Worm (Caenorhabditis elegans) whole organism, mixed stage, embryonic: ENCODE measurements around the gene R11H6.4.

Experiments used
- M03D4.4 ChIP-seq: sonication (generic microtip); optimal IDR thresholded peaks from 2 replicates; lab custom pipeline; 2017; ENCODE audit warnings: mild to moderate bottlenecking, missing genetic modification characterization, missing compliant biosample characterization
- blmp-1 ChIP-seq: fragments of 150-350 bp; optimal IDR thresholded peaks from 2 replicates; lab custom pipeline; 2014; ENCODE audit warnings: missing biosample characterization, missing genetic modification characterization
- ceh-39 ChIP-seq: fragments of 150-350 bp; optimal IDR thresholded peaks from 2 replicates; lab custom pipeline; 2014; ENCODE audit warnings: missing biosample characterization, missing genetic modification characterization
- ceh-43 ChIP-seq: fragments of 200-800 bp; sonication (Bioruptor generic); optimal IDR thresholded peaks from 2 replicates; lab custom pipeline; 2018; ENCODE audit warnings: mild to moderate bottlenecking, missing genetic modification characterization, moderate library complexity, missing compliant biosample characterization
- ceh-83 ChIP-seq: fragments of 200-800 bp; sonication (Bioruptor generic); optimal IDR thresholded peaks from 2 replicates; lab custom pipeline; 2018; ENCODE audit warnings: mild to moderate bottlenecking, missing genetic modification characterization, missing compliant biosample characterization
- ces-1 ChIP-seq: fragments of 150-350 bp; optimal IDR thresholded peaks from 2 replicates; lab custom pipeline; 2014; ENCODE audit warnings: missing biosample characterization, missing genetic modification reagents, missing genetic modification characterization
- cnd-1 ChIP-seq: fragments of 200-800 bp; sonication (Bioruptor generic); optimal IDR thresholded peaks from 2 replicates; lab custom pipeline; 2018; ENCODE audit warnings: mild to moderate bottlenecking, missing genetic modification characterization, missing compliant biosample characterization
- drap-1 ChIP-seq: fragments of 200-800 bp; sonication (Bioruptor generic); optimal IDR thresholded peaks from 3 replicates; lab custom pipeline; 2018; ENCODE audit warnings: mild to moderate bottlenecking, missing genetic modification characterization, missing compliant biosample characterization
- flh-1 ChIP-seq: fragments of 200-800 bp; sonication (Bioruptor generic); optimal IDR thresholded peaks from 2 replicates; lab custom pipeline; 2018; ENCODE audit warnings: mild to moderate bottlenecking, missing genetic modification characterization, moderate library complexity, missing compliant biosample characterization
- hlh-1 ChIP-seq: fragments of 150-350 bp; optimal IDR thresholded peaks from 2 replicates; lab custom pipeline; 2014; ENCODE audit warnings: missing biosample characterization, missing genetic modification reagents, missing genetic modification characterization
- lin-13 ChIP-seq: fragments of 150-350 bp; optimal IDR thresholded peaks from 2 replicates; lab custom pipeline; 2014; ENCODE audit warnings: missing biosample characterization, missing genetic modification characterization
- lin-32 ChIP-seq: fragments of 200-800 bp; sonication (Bioruptor generic); optimal IDR thresholded peaks from 2 replicates; lab custom pipeline; 2018; ENCODE audit warnings: mild to moderate bottlenecking, missing genetic modification characterization, missing compliant biosample characterization
- mab-5 ChIP-seq: fragments of 150-350 bp; optimal IDR thresholded peaks from 2 replicates; lab custom pipeline; 2014; ENCODE audit warnings: missing biosample characterization, missing genetic modification characterization
- mep-1 ChIP-seq: fragments of 150-350 bp; optimal IDR thresholded peaks from 2 replicates; lab custom pipeline; 2017; ENCODE audit warnings: missing biosample characterization, missing genetic modification reagents, missing genetic modification characterization, inconsistent platforms
- nhr-237 ChIP-seq: fragments of 150-350 bp; optimal IDR thresholded peaks from 2 replicates; lab custom pipeline; 2014; ENCODE audit warnings: missing biosample characterization, missing genetic modification characterization
- nhr-76 ChIP-seq: sonication (generic microtip); optimal IDR thresholded peaks from 2 replicates; lab custom pipeline; 2017; ENCODE audit warnings: missing biosample characterization, missing genetic modification characterization
- pha-4 ChIP-seq: fragments of 150-350 bp; optimal IDR thresholded peaks from 2 replicates; lab custom pipeline; 2018; ENCODE audit warnings: missing biosample characterization, missing genetic modification reagents, missing genetic modification characterization
- sem-2 ChIP-seq: fragments of 200-800 bp; sonication (Bioruptor generic); optimal IDR thresholded peaks from 2 replicates; lab custom pipeline; 2018; ENCODE audit warnings: mild to moderate bottlenecking, missing genetic modification characterization, missing compliant biosample characterization
- snpc-4 ChIP-seq: fragments of 150-350 bp; optimal IDR thresholded peaks from 2 replicates; lab custom pipeline; 2014; ENCODE audit warnings: missing biosample characterization, missing genetic modification characterization
- unc-39 ChIP-seq: fragments of 150-350 bp; optimal IDR thresholded peaks from 2 replicates; lab custom pipeline; 2014; ENCODE audit warnings: missing biosample characterization, missing genetic modification characterization
- unc-62 ChIP-seq: fragments of 150-350 bp; optimal IDR thresholded peaks from 2 replicates; lab custom pipeline; 2014; ENCODE audit warnings: missing biosample characterization, missing genetic modification reagents, missing genetic modification characterization
- ztf-11 ChIP-seq: fragments of 150-350 bp; optimal IDR thresholded peaks from 2 replicates; lab custom pipeline; 2014; ENCODE audit warnings: missing biosample characterization, missing genetic modification characterization

The R11H6.4 gene

DNA sequence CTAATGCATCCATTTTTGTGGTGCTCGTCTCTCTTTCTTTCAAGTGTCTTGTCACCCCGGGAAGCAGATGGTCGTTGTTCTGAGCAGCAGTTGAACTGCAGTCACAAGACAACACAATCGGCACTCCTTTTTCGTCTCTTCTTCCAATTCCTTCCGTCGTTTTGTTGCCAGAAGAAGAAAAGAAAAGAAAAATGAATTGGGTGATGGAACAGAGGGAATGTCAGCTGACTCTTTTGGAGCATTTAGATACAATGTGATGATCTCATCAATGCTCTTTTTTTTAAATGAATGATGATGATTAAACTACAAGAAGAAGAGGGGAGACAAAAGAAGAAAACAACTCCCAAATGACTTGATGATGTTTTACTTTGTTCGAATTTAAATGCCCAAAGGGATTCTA lies 40.2 kb downstream of the R11H6.4 start:
- peak; percentile 43 for TF ChIP-seq cnd-1 (tag; lab: Kevin White, UChicago)
- no peak for TF ChIP-seq drap-1 (GFP tag; lab: Kevin White, UChicago)
- TF ChIP-seq hlh-1 (tag; lab: Kevin White, UChicago): peak; percentile 17
- TF ChIP-seq mab-5 (tag; lab: Kevin White, UChicago): no peak
- peak; percentile 25 for TF ChIP-seq ces-1

DNA sequence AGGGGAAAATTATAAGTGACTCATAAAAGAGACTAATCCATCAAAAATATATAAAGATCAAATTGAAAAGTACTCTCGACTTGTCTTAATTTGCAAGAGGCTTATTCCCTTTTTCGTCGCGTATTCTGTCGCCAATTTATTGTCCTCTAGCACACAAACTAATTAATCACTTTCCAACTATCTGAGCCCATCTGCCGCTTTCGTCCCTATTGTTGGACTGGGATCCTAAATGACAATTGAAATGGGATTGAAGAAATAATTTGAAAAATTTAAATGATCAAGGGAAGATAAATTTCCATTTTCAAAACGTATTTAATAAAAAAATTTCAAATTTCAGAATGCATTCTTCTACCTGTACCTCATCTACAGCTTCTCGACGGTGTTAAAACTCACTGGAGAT lies 40.9 kb downstream of the R11H6.4 start:
- peak; percentile 84 for TF ChIP-seq ces-1
- no peak for TF ChIP-seq blmp-1 (tag; lab: Kevin White, UChicago)
- TF ChIP-seq cnd-1 (tag; lab: Kevin White, UChicago): peak; percentile 45
- peak; percentile 36 for TF ChIP-seq unc-62 (GFP tag; lab: Kevin White, UChicago)

ce11 chrV:14655689-14656088 lies 45.9 kb downstream of the R11H6.4 start:
- TF ChIP-seq drap-1 (GFP tag; lab: Kevin White, UChicago): no peak
- no peak for TF ChIP-seq ces-1
- TF ChIP-seq flh-1: no peak
- no peak for TF ChIP-seq nhr-237 (tag; lab: Kevin White, UChicago)
- no peak for TF ChIP-seq cnd-1 (tag; lab: Kevin White, UChicago)
- no peak for TF ChIP-seq snpc-4 (tag; lab: Kevin White, UChicago)

ce11 chrV:14656970-14657369 lies 47.2 kb downstream of the R11H6.4 start:
- TF ChIP-seq M03D4.4 (tag; lab: Kevin White, UChicago) (no peak), ceh-83 (GFP tag; lab: Kevin White, UChicago) (no peak), lin-32 (GFP tag; lab: Kevin White, UChicago) (no peak), drap-1 (GFP tag; lab: Kevin White, UChicago) (no peak), blmp-1 (tag; lab: Kevin White, UChicago) (no peak), unc-62 (GFP tag; lab: Kevin White, UChicago) (no peak), sem-2 (GFP tag; lab: Kevin White, UChicago) (no peak), hlh-1 (tag; lab: Kevin White, UChicago) (no peak), ceh-43 (GFP tag; lab: Kevin White, UChicago) (no peak), lin-13 (tag; lab: Kevin White, UChicago) (no peak), flh-1 (no peak), ceh-39 (tag; lab: Kevin White, UChicago) (no peak)

DNA sequence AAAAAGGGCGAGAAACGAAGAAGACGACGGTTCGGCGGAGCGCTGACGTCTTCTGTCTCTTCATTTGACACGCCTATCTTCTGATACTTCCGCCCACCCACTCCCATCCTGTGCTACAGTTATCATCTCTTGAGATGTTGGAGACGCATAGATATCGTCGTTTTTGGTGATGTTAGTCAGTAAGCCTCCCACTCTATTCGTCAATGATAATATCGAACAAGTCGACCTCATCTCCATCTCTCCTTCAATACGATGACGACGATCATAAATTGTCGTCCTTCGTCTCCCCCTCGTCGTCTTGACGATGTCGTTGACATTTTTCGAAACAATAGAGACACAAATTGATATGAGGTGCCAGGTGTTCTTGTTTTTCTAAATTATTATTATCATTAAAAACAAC lies 48.4 kb downstream of the R11H6.4 start, which contains the start of gene slc-25A29:
TSS of gene slc-25A29 (minus strand) at position 45 of the 400 bp plus-strand sequence.
- TF ChIP-seq unc-62 (GFP tag; lab: Kevin White, UChicago) (no peak), lin-32 (GFP tag; lab: Kevin White, UChicago) (no peak), ceh-83 (GFP tag; lab: Kevin White, UChicago) (no peak), ces-1 (no peak), nhr-76 (tag; lab: Kevin White, UChicago) (no peak), nhr-237 (tag; lab: Kevin White, UChicago) (no peak), unc-39 (no peak), sem-2 (GFP tag; lab: Kevin White, UChicago) (no peak)

DNA sequence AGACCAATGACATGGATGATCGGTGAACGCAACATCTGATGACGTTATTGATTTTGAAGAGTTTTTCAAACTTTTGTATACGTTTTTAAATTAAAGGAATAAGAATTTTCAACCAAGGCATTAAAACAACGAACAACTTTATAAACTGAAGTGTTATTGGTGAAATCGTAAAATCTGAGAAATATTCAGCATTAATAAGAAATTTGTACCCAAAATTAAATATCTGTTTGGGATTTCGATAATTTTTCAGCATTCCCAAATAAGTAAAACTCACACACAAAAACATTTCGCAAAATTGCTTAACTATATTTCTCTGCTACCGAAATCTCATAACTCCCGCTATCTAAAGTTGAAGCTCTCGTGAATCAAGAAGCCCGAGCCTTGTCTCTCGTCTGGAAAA lies 49.9 kb downstream of the R11H6.4 start:
- TF ChIP-seq nhr-237 (tag; lab: Kevin White, UChicago) (no peak), mep-1 (tag; lab: Kevin White, UChicago) (no peak), ztf-11 (no peak), pha-4 (tag; lab: Kevin White, UChicago) (no peak)
